Worm (Caenorhabditis elegans): ENCODE measurements around the gene W03C9.5.

ce11 chrII:11958793-11959574 is 8.4 kb downstream of the W03C9.5 start:
- no peak for TF ChIP-seq him-1 (tag; optimal IDR thresholded peaks at IDR 0.05)
- no peak for TF ChIP-seq W03F9.2 (tag; optimal IDR thresholded peaks at IDR 0.05)

All from whole organism, L4/young adult.